Worm (Caenorhabditis elegans) whole organism, late embryonic: ENCODE measurements around the gene Y39A1A.18.

Source experiments
- Y22D7AL.16 ChIP-seq: sonication (generic microtip); optimal IDR thresholded peaks from 2 replicates; lab custom pipeline; 2016; ENCODE audit warnings: missing genetic modification characterization, missing compliant biosample characterization
- ceh-14 ChIP-seq: sonication (generic microtip); optimal IDR thresholded peaks from 2 replicates; lab custom pipeline; 2016; ENCODE audit warnings: missing genotype, missing genetic modification characterization, missing compliant biosample characterization
- ceh-19 ChIP-seq: fragments of 200-800 bp; sonication (Bioruptor generic); optimal IDR thresholded peaks from 2 replicates; lab custom pipeline; 2018; ENCODE audit warnings: mild to moderate bottlenecking, missing genetic modification characterization, missing compliant biosample characterization
- ceh-2 ChIP-seq: sonication (generic microtip); optimal IDR thresholded peaks from 2 replicates; lab custom pipeline; 2016; ENCODE audit warnings: missing genotype, missing genetic modification characterization, missing compliant biosample characterization
- ceh-24 ChIP-seq: sonication (generic microtip); optimal IDR thresholded peaks from 2 replicates; lab custom pipeline; 2016; ENCODE audit warnings: mild to moderate bottlenecking, missing genetic modification characterization, missing compliant biosample characterization
- ceh-31 ChIP-seq: sonication (generic microtip); optimal IDR thresholded peaks from 2 replicates; lab custom pipeline; 2016; ENCODE audit warnings: missing genetic modification characterization, missing compliant biosample characterization
- ceh-48 ChIP-seq: sonication (generic microtip); optimal IDR thresholded peaks from 2 replicates; lab custom pipeline; 2016; ENCODE audit warnings: missing genetic modification characterization, inconsistent platforms, missing compliant biosample characterization
- ceh-6 ChIP-seq: fragments of 200-800 bp; sonication (Bioruptor generic); optimal IDR thresholded peaks from 2 replicates; lab custom pipeline; 2018; ENCODE audit warnings: mild to moderate bottlenecking, missing genetic modification characterization, missing compliant biosample characterization
- che-1 ChIP-seq: sonication (generic microtip); optimal IDR thresholded peaks from 2 replicates; lab custom pipeline; 2016; ENCODE audit warnings: mild to moderate bottlenecking, missing genetic modification characterization, missing compliant biosample characterization
- dmd-4 ChIP-seq: sonication (generic microtip); optimal IDR thresholded peaks from 2 replicates; lab custom pipeline; 2016; ENCODE audit warnings: borderline replicate concordance, missing genetic modification characterization, missing compliant biosample characterization
- elt-2 ChIP-seq: sonication (generic microtip); optimal IDR thresholded peaks from 2 replicates; lab custom pipeline; 2016; ENCODE audit warnings: missing genetic modification reagents, missing genetic modification characterization, missing compliant biosample characterization
- fkh-10 ChIP-seq: fragments of 150-350 bp; optimal IDR thresholded peaks from 2 replicates; lab custom pipeline; 2014; ENCODE audit warnings: missing biosample characterization, missing genetic modification reagents, missing genetic modification characterization
- nfya-1 ChIP-seq: sonication (generic microtip); optimal IDR thresholded peaks from 2 replicates; lab custom pipeline; 2017; ENCODE audit warnings: missing genetic modification characterization, mild to moderate bottlenecking, missing compliant biosample characterization, antibody characterized with exemption, moderate library complexity
- nhr-232 ChIP-seq: sonication (generic microtip); optimal IDR thresholded peaks from 2 replicates; lab custom pipeline; 2016; ENCODE audit warnings: missing genetic modification characterization, missing compliant biosample characterization
- npax-4 ChIP-seq: sonication (generic microtip); optimal IDR thresholded peaks from 2 replicates; lab custom pipeline; 2016; ENCODE audit warnings: missing genetic modification characterization, missing compliant biosample characterization
- odd-2 ChIP-seq: sonication (generic microtip); optimal IDR thresholded peaks from 2 replicates; lab custom pipeline; 2017; ENCODE audit warnings: antibody characterized with exemption, mild to moderate bottlenecking, missing genetic modification characterization, missing compliant biosample characterization
- pag-3 ChIP-seq: sonication (generic microtip); optimal IDR thresholded peaks from 2 replicates; lab custom pipeline; 2016; ENCODE audit warnings: missing compliant biosample characterization, missing genetic modification characterization, borderline replicate concordance
- pat-9 ChIP-seq: fragments of 200-800 bp; sonication (Bioruptor generic); optimal IDR thresholded peaks from 2 replicates; lab custom pipeline; 2018; ENCODE audit warnings: mild to moderate bottlenecking, missing genetic modification characterization, moderate library complexity, missing compliant biosample characterization
- pax-1 ChIP-seq: fragments of 150-350 bp; optimal IDR thresholded peaks from 2 replicates; lab custom pipeline; 2014; ENCODE audit warnings: missing biosample characterization, missing genetic modification characterization
- ref-2 ChIP-seq: sonication (generic microtip); optimal IDR thresholded peaks from 2 replicates; lab custom pipeline; 2016; ENCODE audit warnings: missing genetic modification characterization, missing compliant biosample characterization
- syd-9 ChIP-seq: sonication (generic microtip); optimal IDR thresholded peaks from 2 replicates; lab custom pipeline; 2016; ENCODE audit warnings: mild to moderate bottlenecking, missing genetic modification characterization, moderate library complexity, missing compliant biosample characterization
- tbx-7 ChIP-seq: sonication (generic microtip); optimal IDR thresholded peaks from 2 replicates; lab custom pipeline; 2016; ENCODE audit warnings: missing genotype, missing genetic modification characterization, missing compliant biosample characterization
- unc-3 ChIP-seq, 2 experiments: fragments of 200-800 bp in 1 of 2; sonication (Bioruptor generic) in 1 of 2; sonication (generic microtip) in 1 of 2; conservative IDR thresholded peaks in 1 of 2; optimal IDR thresholded peaks in 1 of 2; 2 replicates each; pipeline versions ENCODE4 v1.3.6 to Lab custom; 2016 to 2022; ENCODE audit warnings: missing compliant biosample characterization in 2 of 2, missing genetic modification characterization in 2 of 2, missing genetic modification reagents in 1 of 2
- unc-42 ChIP-seq: sonication (generic microtip); optimal IDR thresholded peaks from 2 replicates; lab custom pipeline; 2016; ENCODE audit warnings: missing genotype, missing genetic modification characterization, missing compliant biosample characterization
- unc-55 ChIP-seq: sonication (generic microtip); optimal IDR thresholded peaks from 2 replicates; lab custom pipeline; 2017; ENCODE audit warnings: missing biosample characterization, missing genetic modification reagents, missing genetic modification characterization
- zip-5 ChIP-seq: sonication (generic microtip); optimal IDR thresholded peaks from 2 replicates; lab custom pipeline; 2016; ENCODE audit warnings: missing genetic modification characterization, missing compliant biosample characterization

The Y39A1A.18 gene

DNA sequence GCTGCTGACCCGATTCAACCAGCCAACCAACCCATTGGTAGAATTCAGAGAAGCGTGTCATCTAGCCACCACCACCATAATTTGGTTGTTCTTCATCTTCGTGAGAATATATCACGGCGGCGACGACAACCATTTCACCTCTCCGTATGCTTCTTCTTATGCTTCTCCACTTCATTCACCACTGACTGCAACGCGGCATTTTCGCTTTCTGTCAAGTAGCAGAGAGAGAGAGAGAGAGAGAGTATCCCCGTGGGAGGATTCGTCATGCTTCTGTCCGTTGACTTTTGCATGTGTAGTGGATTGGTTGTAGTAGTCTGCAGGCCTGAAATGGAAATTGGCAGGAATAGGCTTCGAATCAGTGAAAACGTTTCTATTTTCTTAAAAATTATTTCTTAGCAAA lies 22.4 kb downstream of the Y39A1A.18 start:
- TF ChIP-seq tbx-7 (tag; lab: Kevin White, UChicago): no peak
- peak; percentile 44 for TF ChIP-seq ceh-19 (GFP tag; lab: Kevin White, UChicago)

ce11 chrIII:10666640-10667039 lies 27.6 kb downstream of the Y39A1A.18 start:
- no peak for TF ChIP-seq pax-1 (tag; lab: Kevin White, UChicago)
- no peak for TF ChIP-seq pag-3 (tag; lab: Kevin White, UChicago)
- no peak for TF ChIP-seq nhr-232 (tag; lab: Kevin White, UChicago)

DNA sequence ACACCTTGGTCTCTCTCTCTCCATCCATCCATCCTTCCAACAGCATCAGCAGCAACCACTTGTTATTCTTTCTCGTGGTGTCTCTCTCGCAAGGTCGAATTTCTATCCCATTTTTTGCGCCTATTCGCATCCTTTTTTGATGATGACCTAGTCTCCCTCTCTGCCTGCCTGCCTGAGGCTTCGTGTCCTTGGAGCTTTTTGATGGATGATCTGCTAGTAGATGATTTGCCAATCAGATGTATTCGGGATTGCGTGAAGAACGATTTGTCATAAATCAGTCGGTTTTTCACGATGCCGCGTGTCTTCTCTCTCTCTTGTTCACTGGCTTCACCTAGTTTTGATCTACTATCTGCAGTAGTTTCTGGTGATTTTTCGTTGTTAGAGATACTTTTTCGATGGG lies 33.0 kb downstream of the Y39A1A.18 start:
- no peak for TF ChIP-seq npax-4 (tag; lab: Kevin White, UChicago)

- TF ChIP-seq elt-2 (tag; lab: Kevin White, UChicago): no peak
- TF ChIP-seq pat-9: no peak
- TF ChIP-seq tbx-7 (tag; lab: Kevin White, UChicago): no peak
- TF ChIP-seq ceh-14 (tag; lab: Kevin White, UChicago): no peak
- no peak for TF ChIP-seq pag-3 (tag; lab: Kevin White, UChicago)
- no peak for TF ChIP-seq ceh-2 (tag; lab: Kevin White, UChicago)
- TF ChIP-seq nhr-232 (tag; lab: Kevin White, UChicago): no peak
- no peak for TF ChIP-seq syd-9 (tag; lab: Kevin White, UChicago)
- peak; percentile 5 for TF ChIP-seq ref-2 (tag; lab: Kevin White, UChicago)
- TF ChIP-seq dmd-4 (tag; lab: Kevin White, UChicago): no peak
- no peak for TF ChIP-seq ceh-24 (tag; lab: Kevin White, UChicago)
- no peak for TF ChIP-seq ceh-31 (tag; lab: Kevin White, UChicago)
- TF ChIP-seq unc-55 (GFP tag; lab: Kevin White, UChicago): no peak
- no peak for TF ChIP-seq unc-3 (GFP tag; conservative IDR thresholded peaks at IDR 0.05; lab: Robert Waterston, UW)
- no peak for TF ChIP-seq unc-3 (tag; optimal IDR thresholded peaks at IDR 0.05; lab: Kevin White, UChicago)
- peak; percentile 98 for TF ChIP-seq nfya-1 (tag; lab: Kevin White, UChicago)
- no peak for TF ChIP-seq odd-2
- no peak for TF ChIP-seq fkh-10 (GFP tag; lab: Kevin White, UChicago)
These were observed 35.9 kb downstream of the Y39A1A.18 start for ce11 chrIII:10658394-10658793.

- TF ChIP-seq ceh-24 (tag; lab: Kevin White, UChicago) (no peak), unc-42 (tag; lab: Kevin White, UChicago) (peak; percentile 45)
These were observed 36.6 kb downstream of the Y39A1A.18 start for ce11 chrIII:10657661-10658060.

DNA sequence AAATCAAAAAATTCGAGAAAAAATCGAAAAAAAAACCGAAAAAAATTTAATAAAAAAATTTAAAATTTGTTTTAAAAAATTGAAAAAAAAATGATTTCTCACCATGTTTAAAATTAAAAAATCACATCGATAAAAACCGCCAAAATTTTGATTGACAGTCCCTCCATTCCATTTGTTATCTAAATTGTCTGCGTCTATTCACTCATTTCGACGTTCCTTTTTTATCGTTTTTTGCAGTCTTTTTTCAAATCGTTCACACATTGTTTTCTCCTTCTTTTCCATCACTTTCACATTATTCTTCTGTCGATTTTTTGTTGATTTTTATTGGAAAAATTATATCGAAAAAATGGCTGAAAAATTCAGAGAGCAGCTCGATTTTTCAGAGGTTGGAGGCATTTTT lies 38.2 kb downstream of the Y39A1A.18 start:
- TF ChIP-seq ceh-31 (tag; lab: Kevin White, UChicago) (no peak), nhr-232 (tag; lab: Kevin White, UChicago) (no peak), che-1 (tag; lab: Kevin White, UChicago) (no peak), ceh-48 (no peak)

ce11 chrIII:10654718-10655117 lies 39.6 kb downstream of the Y39A1A.18 start, which contains the start of gene cnt-2:
Gene cnt-2 (plus strand): TSS chrIII:10655018.
- TF ChIP-seq elt-2 (tag; lab: Kevin White, UChicago): no peak
- TF ChIP-seq zip-5 (tag; lab: Kevin White, UChicago): no peak
- no peak for TF ChIP-seq ceh-6 (GFP tag; lab: Kevin White, UChicago)

- no peak for TF ChIP-seq Y22D7AL.16
- TF ChIP-seq, all 69 proteins: peak for 0
These were observed 40.8 kb downstream of the Y39A1A.18 start for ce11 chrIII:10653479-10653878.
